Fruit fly (Drosophila melanogaster): Measurements from ENCODE around the gene CG11786.

CG11786 gene

dm6 chr3R:25036644-25037043 is 9.5 kb upstream of the CG11786 start, which contains the start of gene CG31115:
CG31115 (plus strand) TSS chr3R:25036944.
- TF ChIP-seq Nf-YB (GFP tag; optimal IDR thresholded peaks at IDR 0.05), result no peak
- TF ChIP-seq CG1233 (GFP tag; optimal IDR thresholded peaks at IDR 0.05), result no peak
- no peak for TF ChIP-seq CG13123 (GFP tag; optimal IDR thresholded peaks at IDR 0.05)
- TF ChIP-seq dati (GFP tag; IDR thresholded peaks at IDR 0.05), result no peak
- TF ChIP-seq CG11695 (GFP tag; IDR thresholded peaks at IDR 0.05), result no peak
- no peak for TF ChIP-seq Camta (GFP tag; optimal IDR thresholded peaks at IDR 0.05)
- TF ChIP-seq CG4707 (GFP tag; optimal IDR thresholded peaks at IDR 0.05), result no peak
- TF ChIP-seq tup (GFP tag; optimal IDR thresholded peaks at IDR 0.05), result no peak

- TF ChIP-seq Gug (GFP tag; IDR thresholded peaks at IDR 0.05) (no peak), CG17829 (tag; optimal IDR thresholded peaks at IDR 0.05) (peak; percentile 38), CG10366 (GFP tag; IDR thresholded peaks at IDR 0.05) (no peak), Vsx1 (GFP tag; optimal IDR thresholded peaks at IDR 0.05) (no peak), Nf-YB (GFP tag; optimal IDR thresholded peaks at IDR 0.05) (no peak), CG6254 (GFP tag; optimal IDR thresholded peaks at IDR 0.05) (no peak), CTCF (GFP tag; optimal IDR thresholded peaks at IDR 0.05) (no peak), gcm2 (GFP tag; optimal IDR thresholded peaks at IDR 0.05) (no peak), Nf-YC (tag; optimal IDR thresholded peaks at IDR 0.05) (no peak), Atf-2 (GFP tag; optimal IDR thresholded peaks at IDR 0.05) (no peak), CG6175 (GFP tag; IDR thresholded peaks at IDR 0.05) (no peak), sc (optimal IDR thresholded peaks at IDR 0.05) (no peak), sc (GFP tag; optimal IDR thresholded peaks at IDR 0.05) (no peak), sisA (GFP tag; IDR thresholded peaks at IDR 0.05) (no peak), CG9876 (GFP tag; optimal IDR thresholded peaks at IDR 0.05) (no peak), Gsc (GFP tag; IDR thresholded peaks at IDR 0.05) (no peak), B-H1 (GFP tag; IDR thresholded peaks at IDR 0.05) (no peak), CG14441 (GFP tag; IDR thresholded peaks at IDR 0.05) (no peak), pb (GFP tag; optimal IDR thresholded peaks at IDR 0.05) (no peak), NK7.1 (GFP tag; optimal IDR thresholded peaks at IDR 0.05) (no peak), cad (GFP tag; optimal IDR thresholded peaks at IDR 0.05) (no peak), GATAe (GFP tag; conservative IDR thresholded peaks at IDR 0.05) (no peak), CG13123 (GFP tag; optimal IDR thresholded peaks at IDR 0.05) (no peak), amos (GFP tag; IDR thresholded peaks at IDR 0.05; ENCODE audit: partially characterized antibody) (peak; percentile 86), vfl (GFP tag; optimal IDR thresholded peaks at IDR 0.05) (peak; percentile 15), CG16779 (GFP tag; IDR thresholded peaks at IDR 0.05) (no peak), PHDP (tag; optimal IDR thresholded peaks at IDR 0.05) (no peak), CG5245 (GFP tag; optimal IDR thresholded peaks at IDR 0.05) (no peak), fd96Cb (tag; optimal IDR thresholded peaks at IDR 0.05) (no peak), Bdp1 (GFP tag; optimal IDR thresholded peaks at IDR 0.05) (peak; percentile 11), CG14667 (GFP tag; IDR thresholded peaks at IDR 0.05) (no peak), CG3726 (GFP tag; IDR thresholded peaks at IDR 0.05) (no peak), ab (GFP tag; optimal IDR thresholded peaks at IDR 0.05) (no peak), CG32772 (GFP tag; IDR thresholded peaks at IDR 0.05) (no peak), CG3847 (GFP tag; IDR thresholded peaks at IDR 0.05) (peak; percentile 50; the same call in 1 of the 2 replicates), CG17612 (GFP tag; IDR thresholded peaks at IDR 0.05) (no peak), zf30C (GFP tag; optimal IDR thresholded peaks at IDR 0.05) (no peak), Xrp1 (GFP tag; IDR thresholded peaks at IDR 0.05) (no peak), CG17328 (GFP tag; IDR thresholded peaks at IDR 0.05) (no peak), HLHmδ (GFP tag; optimal IDR thresholded peaks at IDR 0.05) (no peak), Hr39 (optimal IDR thresholded peaks at IDR 0.05) (no peak), kah (GFP tag; optimal IDR thresholded peaks at IDR 0.05) (no peak), maf-S (GFP tag; optimal IDR thresholded peaks at IDR 0.05) (peak; percentile 43), CG2875 (GFP tag; optimal IDR thresholded peaks at IDR 0.05) (no peak), kni (GFP tag; optimal IDR thresholded peaks at IDR 0.05) (no peak), Chrac-16 (GFP tag; optimal IDR thresholded peaks at IDR 0.05) (peak; percentile 25)
These were observed 7.1 kb upstream of the CG11786 start, which contains the start of the genes Ythdf and bai for dm6 chr3R:25039028-25039476. Ythdf (minus strand) TSS chr3R:25039249. bai (plus strand) TSS chr3R:25039374.

Measured in whole organism, embryonic.